Fruit fly (Drosophila melanogaster) whole organism, embryonic: ENCODE measurements around the gene CG7094.
A peak's percentile ranks its signal among the peaks of the same experiment; 100 is the strongest.

Experiments used
- Ada2b ChIP-seq: fragments of 200-800 bp; sonication (Bioruptor generic); IDR thresholded peaks from 2 replicates; pipeline ENCODE4 v1.3.6; 2022; ENCODE audit warnings: missing biosample characterization, missing genetic modification characterization
- Adf1 ChIP-seq: fragments of 200-800 bp; sonication (Bioruptor generic); IDR thresholded peaks from 2 replicates; pipeline ENCODE4 v1.3.6; 2022; ENCODE audit warnings: missing biosample characterization, missing genetic modification characterization
- Aef1 ChIP-seq: fragments of 200-800 bp; sonication (Bioruptor generic); IDR thresholded peaks from 3 replicates; pipeline ENCODE4 v1.3.6; 2022; ENCODE audit warnings: missing biosample characterization, missing genetic modification characterization
- CG10209 ChIP-seq: fragments of 200-800 bp; sonication (Bioruptor generic); optimal IDR thresholded peaks from 3 replicates; lab custom pipeline; 2017; ENCODE audit warnings: missing biosample characterization, mild to moderate bottlenecking, missing genetic modification characterization, missing genetic modification reagents
- CG1024 ChIP-seq: fragments of 200-800 bp; sonication (Bioruptor generic); IDR thresholded peaks from 2 replicates; pipeline ENCODE4 v1.3.6; 2022; ENCODE audit warnings: missing biosample characterization, missing genetic modification characterization
- CG10267 ChIP-seq: fragments of 200-800 bp; sonication (Bioruptor generic); optimal IDR thresholded peaks from 2 replicates; lab custom pipeline; 2018; ENCODE audit warnings: missing biosample characterization, mild to moderate bottlenecking, missing genetic modification characterization, moderate library complexity
- CG10321 ChIP-seq: fragments of 200-800 bp; sonication (Bioruptor generic); IDR thresholded peaks from 2 replicates; pipeline ENCODE4 v1.3.6; 2022; ENCODE audit warnings: missing biosample characterization, missing genetic modification characterization
- CG10431 ChIP-seq: fragments of 200-800 bp; sonication (Bioruptor generic); optimal IDR thresholded peaks from 3 replicates; lab custom pipeline; 2018; ENCODE audit warnings: missing biosample characterization, mild to moderate bottlenecking, missing genetic modification characterization
- CG12299 ChIP-seq: fragments of 200-800 bp; sonication (Bioruptor generic); optimal IDR thresholded peaks from 2 replicates; lab custom pipeline; 2018; ENCODE audit warnings: missing biosample characterization, mild to moderate bottlenecking, missing genetic modification characterization
- CG1233 ChIP-seq: fragments of 200-800 bp; sonication (Bioruptor generic); optimal IDR thresholded peaks from 4 replicates; lab custom pipeline; 2018; ENCODE audit warnings: missing biosample characterization, mild to moderate bottlenecking, missing genetic modification characterization
- CG13123 ChIP-seq: fragments of 200-800 bp; sonication (Bioruptor generic); optimal IDR thresholded peaks from 2 replicates; lab custom pipeline; 2016; ENCODE audit warnings: missing biosample characterization, missing genetic modification characterization
- CG14050 ChIP-seq: fragments of 200-800 bp; sonication (Bioruptor generic); IDR thresholded peaks from 3 replicates; pipeline ENCODE4 v1.3.6; 2022; ENCODE audit warnings: missing biosample characterization, missing genetic modification characterization
- CG15269 ChIP-seq: fragments of 200-800 bp; sonication (Bioruptor generic); optimal IDR thresholded peaks from 2 replicates; lab custom pipeline; 2018; ENCODE audit warnings: missing biosample characterization, mild to moderate bottlenecking, missing genetic modification characterization, moderate library complexity
- CG1832 ChIP-seq: fragments of 200-800 bp; sonication (Bioruptor generic); optimal IDR thresholded peaks from 2 replicates; lab custom pipeline; 2017; ENCODE audit warnings: missing biosample characterization, mild to moderate bottlenecking, missing genetic modification characterization, inconsistent platforms
- CG30020 ChIP-seq: fragments of 200-800 bp; optimal IDR thresholded peaks from 2 replicates; lab custom pipeline; 2019; ENCODE audit warnings: missing biosample characterization, mild to moderate bottlenecking, missing genetic modification characterization, moderate library complexity
- CG33213 ChIP-seq: fragments of 200-800 bp; sonication (Bioruptor generic); optimal IDR thresholded peaks from 3 replicates; lab custom pipeline; 2016; ENCODE audit warnings: missing biosample characterization, missing genetic modification characterization
- CG4360 ChIP-seq: fragments of 200-800 bp; sonication (Bioruptor generic); IDR thresholded peaks from 2 replicates; pipeline ENCODE4 v1.3.6; 2022; ENCODE audit warnings: missing biosample characterization, missing genetic modification characterization
- CG4820 ChIP-seq: fragments of 200-800 bp; sonication (Bioruptor generic); optimal IDR thresholded peaks from 3 replicates; lab custom pipeline; 2016; ENCODE audit warnings: missing biosample characterization, missing genetic modification characterization
- CG5180 ChIP-seq: fragments of 200-800 bp; sonication (Bioruptor generic); optimal IDR thresholded peaks from 3 replicates; lab custom pipeline; 2017; ENCODE audit warnings: missing biosample characterization, missing genetic modification characterization, mild to moderate bottlenecking, moderate library complexity, missing genetic modification reagents
- CG7271 ChIP-seq: fragments of 200-800 bp; sonication (Bioruptor generic); optimal IDR thresholded peaks from 2 replicates; lab custom pipeline; 2018; ENCODE audit warnings: missing biosample characterization, mild to moderate bottlenecking, missing genetic modification characterization, moderate library complexity
- CG8944 ChIP-seq: fragments of 200-800 bp; sonication (Bioruptor generic); optimal IDR thresholded peaks from 3 replicates; lab custom pipeline; 2016; ENCODE audit warnings: missing biosample characterization, missing genetic modification characterization
- CG9797 ChIP-seq: fragments of 200-800 bp; sonication (Bioruptor generic); optimal IDR thresholded peaks from 3 replicates; lab custom pipeline; 2018; ENCODE audit warnings: missing biosample characterization, mild to moderate bottlenecking, missing genetic modification characterization
- CTCF ChIP-seq: fragments of 200-800 bp; sonication (Bioruptor generic); optimal IDR thresholded peaks from 2 replicates; lab custom pipeline; 2017; ENCODE audit warnings: missing biosample characterization, mild to moderate bottlenecking, missing genetic modification characterization, moderate library complexity
- Ets97D ChIP-seq: fragments of 200-800 bp; sonication (Bioruptor generic); optimal IDR thresholded peaks from 3 replicates; lab custom pipeline; 2016; ENCODE audit warnings: missing biosample characterization, missing genetic modification characterization
- GATAe ChIP-seq: fragments of 200-800 bp; sonication (Bioruptor generic); conservative IDR thresholded peaks from 2 replicates; pipeline ENCODE4 v1.3.6; 2022; ENCODE audit warnings: missing biosample characterization, missing genetic modification characterization
- HLH54F ChIP-seq: fragments of 200-800 bp; sonication (Bioruptor generic); optimal IDR thresholded peaks from 3 replicates; lab custom pipeline; 2016; ENCODE audit warnings: missing biosample characterization, missing genetic modification characterization
- Hey ChIP-seq: fragments of 200-800 bp; sonication (Bioruptor generic); optimal IDR thresholded peaks from 3 replicates; lab custom pipeline; 2018; ENCODE audit warnings: missing biosample characterization, mild to moderate bottlenecking, missing genetic modification characterization
- Mad ChIP-seq: fragments of 200-800 bp; sonication (Bioruptor generic); optimal IDR thresholded peaks from 2 replicates; lab custom pipeline; 2016; ENCODE audit warnings: missing biosample characterization, missing genetic modification characterization
- Myb ChIP-seq: fragments of 200-800 bp; sonication (Bioruptor generic); optimal IDR thresholded peaks from 2 replicates; lab custom pipeline; 2016; ENCODE audit warnings: missing biosample characterization, missing genetic modification characterization
- NK7.1 ChIP-seq: fragments of 200-800 bp; sonication (Bioruptor generic); optimal IDR thresholded peaks from 3 replicates; lab custom pipeline; 2016; ENCODE audit warnings: missing biosample characterization, missing genetic modification characterization
- Sox102F ChIP-seq: fragments of 200-800 bp; sonication (Bioruptor generic); optimal IDR thresholded peaks from 2 replicates; lab custom pipeline; 2018; ENCODE audit warnings: missing biosample characterization, mild to moderate bottlenecking, missing genetic modification characterization, moderate library complexity
- Trl ChIP-seq, 3 experiments: fragments of >200 bp in 2 of 3; fragments of 200-800 bp in 1 of 3; sonication (Bioruptor generic) in 1 of 3; optimal IDR thresholded peaks; 2 replicates in 1 of 3; 3 replicates in 2 of 3; lab custom pipeline; 2016 to 2017; ENCODE audit warnings: missing biosample characterization in 1 of 3, missing genetic modification characterization in 1 of 3
- Usf ChIP-seq: fragments of 200-800 bp; sonication (Bioruptor generic); optimal IDR thresholded peaks from 2 replicates; lab custom pipeline; 2017; ENCODE audit warnings: missing genotype, missing biosample characterization, missing genetic modification characterization
- aop ChIP-seq: fragments of 200-800 bp; sonication (Bioruptor generic); IDR thresholded peaks from 2 replicates; pipeline ENCODE4 v1.3.6; 2022; ENCODE audit warnings: missing biosample characterization, missing genetic modification characterization
- chif ChIP-seq, 2 experiments: fragments of 200-800 bp; sonication (Bioruptor generic); optimal IDR thresholded peaks; 3 replicates each; lab custom pipeline; 2016; ENCODE audit warnings: missing biosample characterization in 2 of 2, missing genetic modification characterization in 2 of 2
- chn ChIP-seq: fragments of 200-800 bp; sonication (Bioruptor generic); optimal IDR thresholded peaks from 2 replicates; lab custom pipeline; 2016; ENCODE audit warnings: missing biosample characterization, missing genetic modification characterization
- dpn ChIP-seq, 2 experiments: fragments of 200-800 bp; sonication (Bioruptor generic); optimal IDR thresholded peaks; 3 replicates each; lab custom pipeline; 2016; ENCODE audit warnings: missing biosample characterization in 2 of 2, missing genetic modification characterization in 2 of 2
- eve ChIP-seq, 2 experiments: fragments of >200 bp; optimal IDR thresholded peaks; 2 replicates each; lab custom pipeline; 2017; ENCODE audit warnings: missing biosample characterization in 2 of 2, missing genetic modification characterization in 2 of 2
- exex ChIP-seq: fragments of 200-800 bp; sonication (Bioruptor generic); optimal IDR thresholded peaks from 4 replicates; lab custom pipeline; 2018; ENCODE audit warnings: missing biosample characterization, mild to moderate bottlenecking, missing genetic modification characterization, moderate library complexity
- knrl ChIP-seq: fragments of 200-800 bp; sonication (Bioruptor generic); IDR thresholded peaks from 3 replicates; pipeline ENCODE4 v1.3.6; 2022; ENCODE audit warnings: missing biosample characterization, missing genetic modification characterization; ENCODE audit not compliant: partially characterized antibody
- nom ChIP-seq: fragments of 200-800 bp; sonication (Bioruptor generic); optimal IDR thresholded peaks from 2 replicates; lab custom pipeline; 2017; ENCODE audit warnings: missing biosample characterization, missing genetic modification characterization, mild to moderate bottlenecking, moderate library complexity, missing genetic modification reagents
- org-1 ChIP-seq: fragments of 200-800 bp; sonication (Bioruptor generic); optimal IDR thresholded peaks from 2 replicates; lab custom pipeline; 2017; ENCODE audit warnings: missing biosample characterization, missing genetic modification characterization
- otp ChIP-seq: fragments of 200-800 bp; sonication (Bioruptor generic); IDR thresholded peaks from 3 replicates; pipeline ENCODE4, ENCODE4 v1.3.6; 2022; ENCODE audit warnings: missing biosample characterization, missing genetic modification characterization
- pb ChIP-seq: fragments of 200-800 bp; sonication (Bioruptor generic); optimal IDR thresholded peaks from 3 replicates; lab custom pipeline; 2016; ENCODE audit warnings: missing biosample characterization, missing genetic modification characterization
- ranshi ChIP-seq: fragments of 200-800 bp; sonication (Bioruptor generic); IDR thresholded peaks from 2 replicates; pipeline ENCODE4 v1.3.6; 2022; ENCODE audit warnings: missing biosample characterization, missing genetic modification characterization
- scrt ChIP-seq: fragments of 200-800 bp; sonication (Bioruptor generic); optimal IDR thresholded peaks from 2 replicates; lab custom pipeline; 2018; ENCODE audit warnings: missing biosample characterization, mild to moderate bottlenecking, missing genetic modification characterization, moderate library complexity
- sens ChIP-seq: fragments of 200-800 bp; sonication (Bioruptor generic); peaks from one replicate; lab custom pipeline; 2016; ENCODE audit warnings: missing biosample characterization, missing genetic modification characterization
- sens-2 ChIP-seq: fragments of 200-800 bp; sonication (Bioruptor generic); IDR thresholded peaks from 2 replicates; pipeline ENCODE4 v1.3.6; 2022; ENCODE audit warnings: missing biosample characterization, missing genetic modification characterization
- trem ChIP-seq: fragments of 200-800 bp; optimal IDR thresholded peaks from 3 replicates; lab custom pipeline; 2019; ENCODE audit warnings: missing biosample characterization, mild to moderate bottlenecking, missing genetic modification characterization, moderate library complexity
- unc-4 ChIP-seq: fragments of 200-800 bp; sonication (Bioruptor generic); IDR thresholded peaks from 2 replicates; pipeline ENCODE4 v1.3.6; 2022; ENCODE audit warnings: missing biosample characterization, missing genetic modification characterization; ENCODE audit not compliant: partially characterized antibody

Gene CG7094

dm6 chr2L:17588173-17589082 lies 32.9 kb upstream of the CG7094 start (continued):
- TF ChIP-seq CG10209 (GFP tag; lab: Kevin White, UChicago), result peak; percentile 13
- no peak for TF ChIP-seq CG12299 (tag; lab: Kevin White, UChicago)
- no peak for TF ChIP-seq CG8944
- TF ChIP-seq eve (GFP tag; optimal IDR thresholded peaks at IDR 0.05; lab: Kevin White, UChicago), result no peak
- TF ChIP-seq CG10267 (tag; lab: Kevin White, UChicago), result peak; percentile 69
- no peak for TF ChIP-seq NK7.1 (GFP tag; lab: Kevin White, UChicago)
- no peak for TF ChIP-seq GATAe (GFP tag; lab: Robert Waterston, UW)
- TF ChIP-seq CTCF (GFP tag; lab: Kevin White, UChicago), result no peak
- TF ChIP-seq CG9797 (GFP tag; lab: Kevin White, UChicago), result no peak
- no peak for TF ChIP-seq Myb (GFP tag; lab: Kevin White, UChicago)
- TF ChIP-seq dpn (GFP tag; optimal IDR thresholded peaks at IDR 0.05; lab: Kevin White, UChicago), result no peak
- TF ChIP-seq chn, result no peak
- TF ChIP-seq trem, result peak; percentile 36
- TF ChIP-seq Adf1 (GFP tag; lab: Robert Waterston, UW), result no peak
- TF ChIP-seq Hey (tag; lab: Kevin White, UChicago), result peak; percentile 36
- no peak for TF ChIP-seq Usf (GFP tag; lab: Kevin White, UChicago)
- no peak for TF ChIP-seq nom (GFP tag; lab: Kevin White, UChicago)
- no peak for TF ChIP-seq HLH54F (GFP tag; lab: Kevin White, UChicago)
- no peak for TF ChIP-seq CG1024 (GFP tag; lab: Robert Waterston, UW)
- TF ChIP-seq otp (GFP tag; lab: Robert Waterston, UW), result no peak
- no peak for TF ChIP-seq sens-2
- no peak for TF ChIP-seq chif (GFP tag; optimal IDR thresholded peaks at IDR 0.05; lab: Kevin White, UChicago)
- TF ChIP-seq Mad (GFP tag; lab: Kevin White, UChicago), result no peak
- TF ChIP-seq Sox102F, result peak; percentile 66
- no peak for TF ChIP-seq exex (tag; lab: Kevin White, UChicago)
- peak; percentile 8 for TF ChIP-seq sens (GFP tag; lab: Kevin White, UChicago)
- no peak for TF ChIP-seq ranshi (GFP tag; lab: Robert Waterston, UW)
- no peak for TF ChIP-seq CG7271 (tag; lab: Kevin White, UChicago)
- TF ChIP-seq knrl (GFP tag; lab: Robert Waterston, UW), result no peak
- no peak for TF ChIP-seq CG14050
- TF ChIP-seq CG33213 (GFP tag; lab: Kevin White, UChicago), result no peak
- TF ChIP-seq pb (GFP tag; lab: Kevin White, UChicago), result no peak
- TF ChIP-seq CG4820 (GFP tag; lab: Kevin White, UChicago), result peak; percentile 32
- TF ChIP-seq CG15269 (tag; lab: Kevin White, UChicago), result peak; percentile 52
- TF ChIP-seq Ada2b, result no peak
- TF ChIP-seq CG4360 (GFP tag; lab: Robert Waterston, UW), result no peak
- TF ChIP-seq CG5180 (GFP tag; lab: Kevin White, UChicago), result no peak
- TF ChIP-seq CG10321 (GFP tag; lab: Robert Waterston, UW), result no peak
- peak; percentile 18 for TF ChIP-seq CG1233 (GFP tag; lab: Kevin White, UChicago)
- TF ChIP-seq scrt (GFP tag; lab: Kevin White, UChicago), result no peak
- TF ChIP-seq aop, result no peak
- TF ChIP-seq CG30020 (tag; lab: Kevin White, UChicago), result no peak
- TF ChIP-seq Trl (optimal IDR thresholded peaks at IDR 0.05; lab: Kevin White, UChicago), result no peak
- TF ChIP-seq Trl (GFP tag; optimal IDR thresholded peaks at IDR 0.05; lab: Kevin White, UChicago), result no peak
- TF ChIP-seq CG1832 (GFP tag; lab: Kevin White, UChicago), result no peak
- peak; percentile 22 for TF ChIP-seq org-1 (GFP tag; lab: Kevin White, UChicago)
- no peak for TF ChIP-seq Aef1 (GFP tag; lab: Robert Waterston, UW)
- no peak for TF ChIP-seq unc-4 (GFP tag; lab: Robert Waterston, UW)
- no peak for TF ChIP-seq CG10431 (GFP tag; lab: Kevin White, UChicago)
- TF ChIP-seq CG13123 (GFP tag; lab: Kevin White, UChicago), result no peak
- no peak for TF ChIP-seq Ets97D (GFP tag; lab: Kevin White, UChicago)
